Fruit fly (Drosophila melanogaster) whole organism, wandering third instar larva: Measurements from ENCODE around the gene CG33120.

Experiments used
- GATAd ChIP-seq: sonication (Bioruptor generic); optimal IDR thresholded peaks from 2 replicates; lab custom pipeline; 2016; ENCODE audit warnings: missing biosample characterization, missing genetic modification characterization
- dsf ChIP-seq: sonication (Bioruptor generic); optimal IDR thresholded peaks from 2 replicates; lab custom pipeline; 2016; ENCODE audit warnings: missing biosample characterization, missing genetic modification characterization, borderline replicate concordance
- h ChIP-seq: fragments of 200-800 bp; sonication (Bioruptor generic); optimal IDR thresholded peaks from 3 replicates; lab custom pipeline; 2016; ENCODE audit warnings: missing biosample characterization, mild to moderate bottlenecking, missing genetic modification characterization

DNA sequence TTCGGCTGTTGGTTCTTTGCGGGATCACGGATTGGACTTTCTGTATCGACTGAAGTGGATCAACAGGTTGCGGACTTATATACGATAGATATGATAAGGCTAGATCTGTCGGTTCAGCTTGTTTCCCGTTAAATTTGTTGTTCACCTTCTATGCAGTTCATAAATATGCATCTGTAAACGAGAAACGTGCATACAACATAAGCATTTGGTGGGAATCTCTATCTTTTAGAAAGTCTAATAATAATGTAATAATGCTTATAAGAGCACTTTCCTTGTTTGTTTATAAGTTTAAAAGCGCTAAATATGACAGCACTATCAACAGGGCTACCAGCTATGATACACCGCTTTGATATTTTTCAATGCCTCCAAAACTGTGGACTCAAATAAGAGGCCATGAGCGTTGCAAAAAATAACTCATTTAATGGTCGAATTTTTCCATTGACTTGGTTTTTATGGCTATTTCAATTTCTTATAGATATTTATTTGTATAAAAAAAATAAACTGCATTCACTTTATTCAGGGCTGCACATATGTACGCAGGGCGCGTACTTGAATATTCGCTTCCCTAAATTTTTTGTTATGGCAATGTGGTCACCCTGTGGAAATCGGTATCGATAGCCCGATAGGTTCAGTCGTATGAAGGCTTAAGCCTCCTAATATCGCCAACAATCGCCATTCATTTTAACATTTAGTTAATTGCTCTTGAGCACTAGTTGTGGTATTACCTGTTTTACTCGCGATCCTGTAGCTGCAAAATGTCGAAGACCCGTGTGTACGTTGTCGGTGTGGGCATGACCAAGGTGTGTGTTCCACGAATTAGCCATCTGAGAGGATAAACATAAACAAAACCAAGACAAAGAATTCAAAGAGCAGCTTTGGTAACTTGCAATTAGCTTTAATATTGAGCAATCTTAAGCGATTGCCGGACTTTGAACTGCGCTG, 13.5 kb downstream of the CG33120 start, which contains the start of the genes CG17597 and ScpX:
- TF ChIP-seq h (GFP tag; lab: Kevin White, UChicago) (peak; percentile 74), dsf (GFP tag; lab: Kevin White, UChicago) (peak; percentile 49), GATAd (GFP tag; lab: Kevin White, UChicago) (no peak)
